Fruit fly (Drosophila melanogaster): ENCODE measurements around the gene Gmppb.

Gmppb gene

dm6 chr3R:4816018-4816417 lies 4.8 kb downstream of the Gmppb start, which contains the start of gene BBS5:
Gene BBS5, plus strand, starts transcription at chr3R:4816318.
- TF ChIP-seq CG9948 (tag; optimal IDR thresholded peaks at IDR 0.05): no peak
- no peak for TF ChIP-seq CG10348 (GFP tag; IDR thresholded peaks at IDR 0.05)

- no peak for TF ChIP-seq CG17806 (tag; optimal IDR thresholded peaks at IDR 0.05)
- TF ChIP-seq CG8159 (tag; optimal IDR thresholded peaks at IDR 0.05): no peak
- no peak for TF ChIP-seq Snoo (tag; optimal IDR thresholded peaks at IDR 0.05)
- no peak for TF ChIP-seq CG14655 (GFP tag; optimal IDR thresholded peaks at IDR 0.05)
- TF ChIP-seq CG34367 (tag; optimal IDR thresholded peaks at IDR 0.05): no peak
- no peak for TF ChIP-seq gl (tag; optimal IDR thresholded peaks at IDR 0.05)
- no peak for TF ChIP-seq fd96Ca (GFP tag; IDR thresholded peaks at IDR 0.05)
- no peak for TF ChIP-seq CG10348 (GFP tag; IDR thresholded peaks at IDR 0.05)
- TF ChIP-seq D1 (tag; optimal IDR thresholded peaks at IDR 0.05): no peak
- TF ChIP-seq CG15710 (tag; optimal IDR thresholded peaks at IDR 0.05): no peak
- TF ChIP-seq CG32121 (GFP tag; IDR thresholded peaks at IDR 0.05): no peak
- no peak for TF ChIP-seq EcR (GFP tag; optimal IDR thresholded peaks at IDR 0.05)
- no peak for TF ChIP-seq CG13204 (GFP tag; optimal IDR thresholded peaks at IDR 0.05)
- TF ChIP-seq rn (GFP tag; IDR thresholded peaks at IDR 0.05): no peak
- no peak for TF ChIP-seq Ets98B (GFP tag; IDR thresholded peaks at IDR 0.05)
- TF ChIP-seq CG12605 (GFP tag; IDR thresholded peaks at IDR 0.05): no peak
Observed at dm6 chr3R:4821098-4821605, 9.9 kb downstream of the Gmppb start, which contains the start of gene CG14657. Gene CG14657, minus strand, starts transcription at chr3R:4821432.

dm6 chr3R:4825188-4825587 lies 13.9 kb downstream of the Gmppb start:
- TF ChIP-seq EcR (GFP tag; optimal IDR thresholded peaks at IDR 0.05): no peak
- no peak for TF ChIP-seq CG13204 (GFP tag; optimal IDR thresholded peaks at IDR 0.05)
- TF ChIP-seq CG10348 (GFP tag; IDR thresholded peaks at IDR 0.05): no peak
- no peak for TF ChIP-seq fd96Ca (GFP tag; IDR thresholded peaks at IDR 0.05)
- no peak for TF ChIP-seq CG15710 (tag; optimal IDR thresholded peaks at IDR 0.05)
- TF ChIP-seq CG8301 (tag; optimal IDR thresholded peaks at IDR 0.05): no peak
- TF ChIP-seq CG9948 (tag; optimal IDR thresholded peaks at IDR 0.05): no peak
- no peak for TF ChIP-seq CG34367 (tag; optimal IDR thresholded peaks at IDR 0.05)
- TF ChIP-seq rn (GFP tag; IDR thresholded peaks at IDR 0.05): no peak
- no peak for TF ChIP-seq gl (tag; optimal IDR thresholded peaks at IDR 0.05)
- TF ChIP-seq Snoo (tag; optimal IDR thresholded peaks at IDR 0.05): no peak
- TF ChIP-seq Pif1A (GFP tag; optimal IDR thresholded peaks at IDR 0.05): no peak
- no peak for TF ChIP-seq Pif1B (GFP tag; optimal IDR thresholded peaks at IDR 0.05)
- TF ChIP-seq CG12605 (GFP tag; IDR thresholded peaks at IDR 0.05): no peak
- TF ChIP-seq CG8159 (tag; optimal IDR thresholded peaks at IDR 0.05): no peak
- TF ChIP-seq CG32121 (GFP tag; IDR thresholded peaks at IDR 0.05): no peak
- no peak for TF ChIP-seq Ets98B (GFP tag; IDR thresholded peaks at IDR 0.05)
- TF ChIP-seq CG14655 (GFP tag; optimal IDR thresholded peaks at IDR 0.05): no peak
- TF ChIP-seq CG17806 (tag; optimal IDR thresholded peaks at IDR 0.05): no peak

- TF ChIP-seq CG17806 (tag; optimal IDR thresholded peaks at IDR 0.05): no peak
- no peak for TF ChIP-seq CG10348 (GFP tag; IDR thresholded peaks at IDR 0.05)
- no peak for TF ChIP-seq CG8159 (tag; optimal IDR thresholded peaks at IDR 0.05)
- TF ChIP-seq CG34367 (tag; optimal IDR thresholded peaks at IDR 0.05): no peak
Observed at dm6 chr3R:4830413-4830812, 19.2 kb downstream of the Gmppb start, which contains the start of gene CG14658. Gene CG14658, minus strand, starts transcription at chr3R:4830513.

- TF ChIP-seq CG34367 (tag; optimal IDR thresholded peaks at IDR 0.05) (no peak), EcR (GFP tag; optimal IDR thresholded peaks at IDR 0.05) (no peak), fd96Ca (GFP tag; IDR thresholded peaks at IDR 0.05) (no peak), CG4496 (GFP tag; IDR thresholded peaks at IDR 0.05) (no peak), CG8159 (tag; optimal IDR thresholded peaks at IDR 0.05) (no peak), CG14655 (GFP tag; optimal IDR thresholded peaks at IDR 0.05) (no peak), CG12605 (GFP tag; IDR thresholded peaks at IDR 0.05) (no peak), D1 (tag; optimal IDR thresholded peaks at IDR 0.05) (no peak), CG15710 (tag; optimal IDR thresholded peaks at IDR 0.05) (no peak), gl (tag; optimal IDR thresholded peaks at IDR 0.05) (no peak), CG13204 (GFP tag; optimal IDR thresholded peaks at IDR 0.05) (no peak), CG17806 (tag; optimal IDR thresholded peaks at IDR 0.05) (no peak), rn (GFP tag; IDR thresholded peaks at IDR 0.05) (no peak)
Observed at dm6 chr3R:4831197-4831596, 20.0 kb downstream of the Gmppb start, which contains the start of gene CG14659. Gene CG14659, minus strand, starts transcription at chr3R:4831297.

- TF ChIP-seq CG34367 (tag; optimal IDR thresholded peaks at IDR 0.05) (no peak), EcR (GFP tag; optimal IDR thresholded peaks at IDR 0.05) (no peak), CG10348 (GFP tag; IDR thresholded peaks at IDR 0.05) (no peak), Pif1A (GFP tag; optimal IDR thresholded peaks at IDR 0.05) (no peak), CG17806 (tag; optimal IDR thresholded peaks at IDR 0.05) (no peak), gl (tag; optimal IDR thresholded peaks at IDR 0.05) (no peak), D1 (tag; optimal IDR thresholded peaks at IDR 0.05) (no peak), CG8159 (tag; optimal IDR thresholded peaks at IDR 0.05) (no peak), CG9948 (tag; optimal IDR thresholded peaks at IDR 0.05) (no peak), CG8301 (tag; optimal IDR thresholded peaks at IDR 0.05) (no peak)
Observed at dm6 chr3R:4833636-4834035, 22.4 kb downstream of the Gmppb start.

dm6 chr3R:4835315-4835714 lies 24.1 kb downstream of the Gmppb start:
- TF ChIP-seq EcR (GFP tag; optimal IDR thresholded peaks at IDR 0.05) (no peak), CG15710 (tag; optimal IDR thresholded peaks at IDR 0.05) (no peak), fd96Ca (GFP tag; IDR thresholded peaks at IDR 0.05) (0 out of 3 replicates have a peak, but pooled peaks have one; percentile 21)
